Worm (Caenorhabditis elegans) whole organism, young adult: ENCODE results near the gene pgp-8.

Experiments used
- ama-1 ChIP-seq, 3 experiments: fragments of 150-350 bp in 1 of 3; sonication (generic microtip) in 2 of 3; optimal IDR thresholded peaks; 2 replicates each; lab custom pipeline; 2014 to 2018; ENCODE audit warnings: missing biosample characterization in 2 of 3, missing genetic modification characterization in 2 of 3, missing genetic modification reagents in 2 of 3
- ceh-100 ChIP-seq: fragments of 200-800 bp; sonication (Bioruptor generic); IDR thresholded peaks from 2 replicates; pipeline ENCODE4 v1.3.6; 2022; ENCODE audit warnings: missing genetic modification reagents, missing genetic modification characterization, missing compliant biosample characterization
- dpff-1 ChIP-seq: sonication (generic microtip); optimal IDR thresholded peaks from 2 replicates; lab custom pipeline; 2017; ENCODE audit warnings: mild to moderate bottlenecking, missing genetic modification characterization, missing compliant biosample characterization
- hmg-1.2 ChIP-seq: fragments of 200-800 bp; sonication (Bioruptor generic); IDR thresholded peaks from 2 replicates; pipeline ENCODE4 v1.3.6; 2022; ENCODE audit warnings: missing genetic modification reagents, missing genetic modification characterization, missing compliant biosample characterization
- nfyb-1 ChIP-seq: fragments of 200-800 bp; sonication (Bioruptor generic); IDR thresholded peaks from 2 replicates; pipeline ENCODE4 v1.3.6; 2022; ENCODE audit warnings: missing genetic modification reagents, missing genetic modification characterization, missing compliant biosample characterization
- nhr-80 ChIP-seq: sonication (generic microtip); optimal IDR thresholded peaks from 2 replicates; lab custom pipeline; 2016; ENCODE audit warnings: missing genetic modification characterization, missing compliant biosample characterization
- rcor-1 ChIP-seq: fragments of 200-800 bp; sonication (Bioruptor generic); IDR thresholded peaks from 2 replicates; pipeline ENCODE4 v1.3.6; 2022; ENCODE audit warnings: missing genetic modification reagents, missing genetic modification characterization, missing compliant biosample characterization
- sptf-2 ChIP-seq: fragments of 200-800 bp; sonication (Bioruptor generic); optimal IDR thresholded peaks from 2 replicates; lab custom pipeline; 2018; ENCODE audit warnings: mild to moderate bottlenecking, missing genetic modification characterization, missing compliant biosample characterization

DNA sequence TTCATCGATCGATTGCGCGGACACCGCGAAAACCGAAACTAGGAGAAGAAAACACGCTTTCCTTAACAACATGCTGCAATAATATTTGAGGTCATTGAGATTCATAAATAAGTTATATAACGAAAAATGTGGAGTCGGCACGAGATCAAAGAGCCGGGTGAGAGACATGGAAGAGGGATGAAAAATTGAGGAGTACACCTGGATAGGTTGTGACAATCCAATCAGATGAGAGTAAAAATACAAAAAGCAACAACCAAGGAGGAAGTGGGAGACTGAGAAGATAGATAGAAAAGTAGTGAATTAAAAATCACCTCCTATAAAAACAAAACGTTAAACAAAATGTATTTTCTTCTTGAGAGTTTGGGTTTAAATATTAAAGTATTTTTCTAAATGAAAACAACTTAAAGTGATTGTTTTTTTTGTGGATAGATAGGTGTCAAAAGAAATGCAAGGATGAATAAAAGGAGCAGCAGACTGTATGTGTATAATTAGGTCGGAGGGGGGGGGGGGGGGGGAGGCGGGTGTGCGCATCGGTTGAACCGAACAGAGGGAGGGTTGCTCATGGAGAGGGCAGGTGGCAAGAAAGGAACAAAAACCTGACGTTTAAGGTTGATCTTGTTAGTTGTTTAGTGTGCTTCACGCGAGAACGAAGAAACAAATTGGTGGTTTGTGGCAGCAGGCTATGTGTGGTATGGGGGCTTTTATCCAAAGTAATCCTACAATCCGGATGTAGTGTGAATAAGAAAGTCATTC lies 19.4 kb downstream of the pgp-8 start, which contains the start of gene C05A9.2:
- TF ChIP-seq ceh-100 (GFP tag; lab: Robert Waterston, UW): no peak
- TF ChIP-seq dpff-1 (tag; lab: Kevin White, UChicago): no peak
- no peak for TF ChIP-seq rcor-1
- TF ChIP-seq hmg-1.2 (GFP tag; lab: Robert Waterston, UW): no peak
- no peak for TF ChIP-seq ama-1 (optimal IDR thresholded peaks at IDR 0.05; lab: Kevin White, UChicago)
- TF ChIP-seq ama-1 (GFP tag; optimal IDR thresholded peaks at IDR 0.05; lab: Kevin White, UChicago): no peak
- no peak for TF ChIP-seq sptf-2 (GFP tag; lab: Kevin White, UChicago)
- TF ChIP-seq nhr-80: no peak
- no peak for TF ChIP-seq nfyb-1 (GFP tag; lab: Robert Waterston, UW)
